Fruit fly (Drosophila melanogaster) whole organism, wandering third instar larva: Measurements from ENCODE around the gene CG3348.

ENCODE experiments used
- Abd-B ChIP-seq: fragments of >200 bp; optimal IDR thresholded peaks from 2 replicates; lab custom pipeline; 2017; ENCODE audit warnings: missing biosample characterization, missing genetic modification characterization
- CG32264 ChIP-seq: fragments of 200-800 bp; sonication (Bioruptor generic); optimal IDR thresholded peaks from 2 replicates; lab custom pipeline; 2016; ENCODE audit warnings: missing biosample characterization, missing genetic modification characterization
- CG9705 ChIP-seq: fragments of 200-800 bp; sonication (Bioruptor generic); optimal IDR thresholded peaks from 2 replicates; lab custom pipeline; 2018; ENCODE audit warnings: missing biosample characterization, mild to moderate bottlenecking, missing genetic modification characterization
- CrebA ChIP-seq: fragments of 200-800 bp; sonication (Bioruptor generic); optimal IDR thresholded peaks from 2 replicates; lab custom pipeline; 2016; ENCODE audit warnings: missing biosample characterization, mild to moderate bottlenecking, missing genetic modification characterization, borderline replicate concordance
- Dfd ChIP-seq: fragments of >200 bp; optimal IDR thresholded peaks from 2 replicates; lab custom pipeline; 2017; ENCODE audit warnings: missing biosample characterization, missing genetic modification characterization
- Dif ChIP-seq: fragments of 200-275, 200-300 bp; sonication (Bioruptor generic); optimal IDR thresholded peaks from 2 replicates; lab custom pipeline; 2018; ENCODE audit warnings: missing biosample characterization, missing genetic modification characterization; ENCODE audit not compliant: partially characterized antibody
- GATAd ChIP-seq: sonication (Bioruptor generic); optimal IDR thresholded peaks from 2 replicates; lab custom pipeline; 2016; ENCODE audit warnings: missing biosample characterization, missing genetic modification characterization
- HLH106 ChIP-seq: fragments of 200-800 bp; optimal IDR thresholded peaks from 3 replicates; lab custom pipeline; 2019; ENCODE audit warnings: missing biosample characterization, mild to moderate bottlenecking, missing genetic modification characterization, moderate library complexity
- Hnf4 ChIP-seq: fragments of 200-800 bp; sonication (Bioruptor generic); optimal IDR thresholded peaks from 2 replicates; lab custom pipeline; 2016; ENCODE audit warnings: missing biosample characterization, mild to moderate bottlenecking, missing genetic modification characterization
- Hr78 ChIP-seq: fragments of >200 bp; optimal IDR thresholded peaks from 2 replicates; lab custom pipeline; 2017; ENCODE audit warnings: missing biosample characterization, missing genetic modification characterization
- Hr83 ChIP-seq: fragments of 200-300 bp; sonication (Bioruptor generic); optimal IDR thresholded peaks from 2 replicates; lab custom pipeline; 2016; ENCODE audit warnings: missing biosample characterization, mild to moderate bottlenecking, missing genetic modification characterization, moderate library complexity; ENCODE audit not compliant: poor library complexity, severe bottlenecking
- Jra ChIP-seq: sonication (Bioruptor generic); optimal IDR thresholded peaks from 2 replicates; lab custom pipeline; 2016; ENCODE audit warnings: missing biosample characterization, missing genetic modification characterization
- Mio ChIP-seq: sonication (Bioruptor generic); optimal IDR thresholded peaks from 2 replicates; lab custom pipeline; 2016; ENCODE audit warnings: missing biosample characterization, missing genetic modification characterization
- Myc ChIP-seq: fragments of >200 bp; optimal IDR thresholded peaks from 2 replicates; lab custom pipeline; 2017
- N ChIP-seq: fragments of >200 bp; optimal IDR thresholded peaks from 2 replicates; lab custom pipeline; 2018; ENCODE audit warnings: missing biosample characterization, missing external identifiers, missing genetic modification characterization
- OdsH ChIP-seq: fragments of 200-800 bp; sonication (Bioruptor generic); optimal IDR thresholded peaks from 2 replicates; lab custom pipeline; 2016; ENCODE audit warnings: missing biosample characterization, mild to moderate bottlenecking, missing genetic modification characterization
- Rel ChIP-seq, 2 experiments: fragments of 200-800 bp; sonication (Bioruptor generic) in 1 of 2; optimal IDR thresholded peaks; 2 replicates in 1 of 2; 3 replicates in 1 of 2; lab custom pipeline; 2016 to 2019; ENCODE audit warnings: mild to moderate bottlenecking in 2 of 2, missing biosample characterization in 2 of 2, missing genetic modification characterization in 2 of 2, moderate library complexity in 1 of 2
- Sp1 ChIP-seq: fragments of 200-800 bp; sonication (Bioruptor generic); optimal IDR thresholded peaks from 3 replicates; lab custom pipeline; 2019; ENCODE audit warnings: missing biosample characterization, mild to moderate bottlenecking, missing genetic modification characterization, moderate library complexity
- Vsx2 ChIP-seq: fragments of 200-300, 225-300 bp; sonication (Bioruptor generic); optimal IDR thresholded peaks from 2 replicates; lab custom pipeline; 2018; ENCODE audit warnings: missing biosample characterization, missing genetic modification characterization; ENCODE audit not compliant: partially characterized antibody
- br ChIP-seq: fragments of 200-800 bp; sonication (Bioruptor generic); optimal IDR thresholded peaks from 2 replicates; lab custom pipeline; 2016; ENCODE audit warnings: missing biosample characterization, missing genetic modification characterization
- brk ChIP-seq: fragments of 200-800 bp; sonication (Bioruptor generic); optimal IDR thresholded peaks from 2 replicates; lab custom pipeline; 2016; ENCODE audit warnings: missing biosample characterization, mild to moderate bottlenecking, missing genetic modification characterization
- dl ChIP-seq, 2 experiments: fragments of 175-275, 200-275 bp in 1 of 2; fragments of 200-275 bp in 1 of 2; sonication (Bioruptor generic); optimal IDR thresholded peaks; lab custom pipeline; 2018; ENCODE audit warnings: mild to moderate bottlenecking in 2 of 2, missing biosample characterization in 2 of 2, missing genetic modification characterization in 2 of 2, moderate library complexity in 2 of 2; ENCODE audit not compliant: partially characterized antibody in 2 of 2, insufficient read depth in 1 of 2
- dmrt93B ChIP-seq: fragments of 200-800 bp; sonication (Bioruptor generic); optimal IDR thresholded peaks from 2 replicates; lab custom pipeline; 2018; ENCODE audit warnings: missing biosample characterization, mild to moderate bottlenecking, missing genetic modification characterization
- dsf ChIP-seq: sonication (Bioruptor generic); optimal IDR thresholded peaks from 2 replicates; lab custom pipeline; 2016; ENCODE audit warnings: missing biosample characterization, missing genetic modification characterization, borderline replicate concordance
- ey ChIP-seq: fragments of 200-800 bp; sonication (Bioruptor generic); optimal IDR thresholded peaks from 2 replicates; lab custom pipeline; 2016; ENCODE audit warnings: missing biosample characterization, missing genetic modification characterization
- foxo ChIP-seq, 2 experiments: fragments of 200-800 bp; sonication (Bioruptor generic); optimal IDR thresholded peaks; 2 replicates in 1 of 2; 3 replicates in 1 of 2; lab custom pipeline; 2016 to 2017; ENCODE audit warnings: missing biosample characterization in 2 of 2, missing genetic modification characterization in 2 of 2
- fru ChIP-seq: fragments of 200-800 bp; sonication (Bioruptor generic); optimal IDR thresholded peaks from 3 replicates; lab custom pipeline; 2016; ENCODE audit warnings: missing biosample characterization, mild to moderate bottlenecking, missing genetic modification characterization
- h ChIP-seq: fragments of 200-800 bp; sonication (Bioruptor generic); optimal IDR thresholded peaks from 3 replicates; lab custom pipeline; 2016; ENCODE audit warnings: missing biosample characterization, mild to moderate bottlenecking, missing genetic modification characterization
- jim ChIP-seq: fragments of 175-275, 200-325 bp; sonication (Bioruptor generic); optimal IDR thresholded peaks from 2 replicates; lab custom pipeline; 2016; ENCODE audit warnings: missing biosample characterization, mild to moderate bottlenecking, missing genetic modification characterization
- lola ChIP-seq: fragments of >200 bp; optimal IDR thresholded peaks from 2 replicates; lab custom pipeline; 2017; ENCODE audit warnings: missing biosample characterization, missing genetic modification characterization
- pan ChIP-seq: fragments of >200 bp; optimal IDR thresholded peaks from 2 replicates; lab custom pipeline; 2017
- psq ChIP-seq: fragments of 200-800 bp; sonication (Bioruptor generic); optimal IDR thresholded peaks from 3 replicates; lab custom pipeline; 2017; ENCODE audit warnings: missing biosample characterization, mild to moderate bottlenecking, missing genetic modification characterization, moderate library complexity
- rgr ChIP-seq: fragments of 200-800 bp; sonication (Bioruptor generic); optimal IDR thresholded peaks from 3 replicates; lab custom pipeline; 2016; ENCODE audit warnings: missing biosample characterization, mild to moderate bottlenecking, missing genetic modification characterization
- sage ChIP-seq: fragments of 200-800 bp; sonication (Bioruptor generic); optimal IDR thresholded peaks from 2 replicates; lab custom pipeline; 2016; ENCODE audit warnings: missing biosample characterization, mild to moderate bottlenecking, missing genetic modification characterization
- sv ChIP-seq: fragments of 200-800 bp; sonication (Bioruptor generic); optimal IDR thresholded peaks from 3 replicates; lab custom pipeline; 2016; ENCODE audit warnings: missing biosample characterization, missing genetic modification characterization
- tai ChIP-seq: sonication (Bioruptor generic); optimal IDR thresholded peaks from 2 replicates; lab custom pipeline; 2016; ENCODE audit warnings: missing biosample characterization, missing genetic modification characterization
- usp ChIP-seq: fragments of >200 bp; optimal IDR thresholded peaks from 2 replicates; lab custom pipeline; 2017; ENCODE audit warnings: missing biosample characterization, missing genetic modification characterization
- woc ChIP-seq: sonication (Bioruptor generic); optimal IDR thresholded peaks from 2 replicates; lab custom pipeline; 2016; ENCODE audit warnings: missing biosample characterization, mild to moderate bottlenecking, missing genetic modification characterization

The CG3348 gene

dm6 chr3R:27247892-27248291 is 44.1 kb downstream of the CG3348 start, which contains the start of gene CG5984:
Gene CG5984 (minus strand): TSS chr3R:27247992.
- no peak for TF ChIP-seq jim (GFP tag; lab: Kevin White, UChicago)
- TF ChIP-seq sv (GFP tag; lab: Kevin White, UChicago): no peak
- TF ChIP-seq Rel (GFP tag; optimal IDR thresholded peaks at IDR 0.05; lab: Kevin White, UChicago): no peak
- no peak for TF ChIP-seq Rel (tag; optimal IDR thresholded peaks at IDR 0.05; lab: Kevin White, UChicago)
- TF ChIP-seq Hr83: no peak
- TF ChIP-seq OdsH (GFP tag; lab: Kevin White, UChicago): no peak
- TF ChIP-seq rgr (GFP tag; lab: Kevin White, UChicago): no peak
- no peak for TF ChIP-seq Hr78 (GFP tag; lab: Kevin White, UChicago)
- TF ChIP-seq Myc (lab: Kevin White, UChicago): no peak
- no peak for TF ChIP-seq Jra (GFP tag; lab: Kevin White, UChicago)
- TF ChIP-seq sage (GFP tag; lab: Kevin White, UChicago): no peak
- no peak for TF ChIP-seq pan (lab: Kevin White, UChicago)
- TF ChIP-seq dsf (GFP tag; lab: Kevin White, UChicago): no peak
- TF ChIP-seq Hnf4 (GFP tag; lab: Kevin White, UChicago): no peak
- no peak for TF ChIP-seq Sp1
- TF ChIP-seq ey (GFP tag; lab: Kevin White, UChicago): no peak

- TF ChIP-seq usp (GFP tag; lab: Kevin White, UChicago) (no peak), N (GFP tag; lab: Kevin White, UChicago) (no peak), dl (GFP tag; optimal IDR thresholded peaks at IDR 0.05; lab: Kevin White, UChicago; ENCODE audit: insufficient read depth in 1 of 2, partially characterized antibody in 2 of 2) (no peak), OdsH (GFP tag; lab: Kevin White, UChicago) (peak; percentile 45), brk (GFP tag; lab: Kevin White, UChicago) (no peak), Hnf4 (GFP tag; lab: Kevin White, UChicago) (no peak), dmrt93B (GFP tag; lab: Kevin White, UChicago) (no peak), CG32264 (no peak), tai (no peak), jim (GFP tag; lab: Kevin White, UChicago) (no peak), Dfd (GFP tag; lab: Kevin White, UChicago) (no peak), rgr (GFP tag; lab: Kevin White, UChicago) (peak; percentile 47), ey (GFP tag; lab: Kevin White, UChicago) (no peak), Abd-B (GFP tag; lab: Kevin White, UChicago) (no peak), sage (GFP tag; lab: Kevin White, UChicago) (no peak), sv (GFP tag; lab: Kevin White, UChicago) (no peak), HLH106 (tag; lab: Kevin White, UChicago) (peak; percentile 56), woc (no peak), Hr83 (no peak), Rel (GFP tag; optimal IDR thresholded peaks at IDR 0.05; lab: Kevin White, UChicago) (no peak), Rel (tag; optimal IDR thresholded peaks at IDR 0.05; lab: Kevin White, UChicago) (no peak), dsf (GFP tag; lab: Kevin White, UChicago) (no peak), br (GFP tag; lab: Kevin White, UChicago) (no peak), Mio (GFP tag; lab: Kevin White, UChicago) (no peak), Myc (lab: Kevin White, UChicago) (no peak), Hr78 (GFP tag; lab: Kevin White, UChicago) (no peak), fru (no peak), lola (GFP tag; lab: Kevin White, UChicago) (no peak), Dif (no peak), CrebA (GFP tag; lab: Kevin White, UChicago) (no peak), Sp1 (peak; percentile 50), h (GFP tag; lab: Kevin White, UChicago) (peak; percentile 21), foxo (GFP tag; optimal IDR thresholded peaks at IDR 0.05; lab: Kevin White, UChicago) (peak in 1 of 2 experiments; percentile 46), GATAd (no peak), CG9705 (GFP tag; lab: Kevin White, UChicago) (no peak), Jra (GFP tag; lab: Kevin White, UChicago) (no peak), pan (lab: Kevin White, UChicago) (no peak), psq (GFP tag; lab: Kevin White, UChicago) (peak; percentile 37), Vsx2 (no peak)
- TF ChIP-seq, all 38 proteins: peak for 7
Observed at dm6 chr3R:27246264-27246663, 45.7 kb downstream of the CG3348 start.
